Fruit fly (Drosophila melanogaster): ENCODE data around the gene Ski6.

Gene Ski6

dm6 chr2L:13191894-13192293, 30.3 kb downstream of the Ski6 start, which contains the start of the genes CG16974 and Edem2 (continued):
- TF ChIP-seq pho (GFP tag; optimal IDR thresholded peaks at IDR 0.05) (peak; percentile 41), CG7357 (GFP tag; IDR thresholded peaks at IDR 0.05) (peak; percentile 46; the same call in 1 of the 3 replicates), Dbx (GFP tag; IDR thresholded peaks at IDR 0.05) (peak; percentile 59; the same call in 2 of the 3 replicates), CG32767 (GFP tag; IDR thresholded peaks at IDR 0.05) (peak; percentile 71), CG8089 (GFP tag; optimal IDR thresholded peaks at IDR 0.05) (no peak), gsb (GFP tag; IDR thresholded peaks at IDR 0.05) (no peak), CG30431 (GFP tag; optimal IDR thresholded peaks at IDR 0.05) (peak; percentile 4), vfl (GFP tag; optimal IDR thresholded peaks at IDR 0.05) (peak; percentile 70), Vsx1 (GFP tag; optimal IDR thresholded peaks at IDR 0.05) (no peak), CG13424 (tag; optimal IDR thresholded peaks at IDR 0.05) (peak; percentile 73), Optix (GFP tag; IDR thresholded peaks at IDR 0.05) (peak; percentile 61; the same call in 1 of the 3 replicates), Hmx (GFP tag; optimal IDR thresholded peaks at IDR 0.05) (no peak), Aef1 (GFP tag; IDR thresholded peaks at IDR 0.05) (peak; percentile 70), CG3163 (GFP tag; optimal IDR thresholded peaks at IDR 0.05) (no peak), cad (GFP tag; optimal IDR thresholded peaks at IDR 0.05) (no peak), repo (GFP tag; optimal IDR thresholded peaks at IDR 0.05) (no peak), ab (GFP tag; optimal IDR thresholded peaks at IDR 0.05) (no peak), bcd (GFP tag; optimal IDR thresholded peaks at IDR 0.05) (peak; percentile 70), nmo (GFP tag; optimal IDR thresholded peaks at IDR 0.05) (peak; percentile 84), gfzf (GFP tag; optimal IDR thresholded peaks at IDR 0.05) (peak; percentile 73), Hr3 (GFP tag; optimal IDR thresholded peaks at IDR 0.05) (peak; percentile 78), MTF-1 (GFP tag; optimal IDR thresholded peaks at IDR 0.05; ENCODE audit: borderline replicate concordance) (no peak), B-H1 (GFP tag; IDR thresholded peaks at IDR 0.05) (peak; percentile 59), CTCF (GFP tag; optimal IDR thresholded peaks at IDR 0.05) (no peak), Pdp1 (GFP tag; optimal IDR thresholded peaks at IDR 0.05) (peak in 1 of 2 experiments; percentile 39), nerfin-1 (tag; optimal IDR thresholded peaks at IDR 0.05) (no peak), stwl (tag; optimal IDR thresholded peaks at IDR 0.05) (peak; percentile 88), esg (GFP tag; conservative IDR thresholded peaks at IDR 0.05) (peak; percentile 65), Camta (GFP tag; optimal IDR thresholded peaks at IDR 0.05) (peak; percentile 14), Nf-YB (GFP tag; optimal IDR thresholded peaks at IDR 0.05) (peak; percentile 40), CG14441 (GFP tag; IDR thresholded peaks at IDR 0.05) (peak; percentile 81), CG18011 (GFP tag; optimal IDR thresholded peaks at IDR 0.05) (peak; percentile 61), fru (optimal IDR thresholded peaks at IDR 0.05) (no peak), dan (GFP tag; IDR thresholded peaks at IDR 0.05) (no peak), CG15514 (GFP tag; optimal IDR thresholded peaks at IDR 0.05) (no peak), CG14860 (GFP tag; IDR thresholded peaks at IDR 0.05; ENCODE audit: partially characterized antibody) (no peak), Oli (tag; optimal IDR thresholded peaks at IDR 0.05) (no peak), Nf-YC (tag; optimal IDR thresholded peaks at IDR 0.05) (peak; percentile 74), az2 (GFP tag; optimal IDR thresholded peaks at IDR 0.05) (peak; percentile 79), Gug (GFP tag; IDR thresholded peaks at IDR 0.05) (peak; percentile 84), gem (tag; optimal IDR thresholded peaks at IDR 0.05) (no peak), Xrp1 (GFP tag; IDR thresholded peaks at IDR 0.05) (peak; percentile 85), sqz (GFP tag; optimal IDR thresholded peaks at IDR 0.05) (no peak), CG9797 (GFP tag; optimal IDR thresholded peaks at IDR 0.05) (peak; percentile 96), hkb (optimal IDR thresholded peaks at IDR 0.05) (no peak), hkb (GFP tag; IDR thresholded peaks at IDR 0.05) (peak; percentile 69), Med (GFP tag) (peak; percentile 89), CG16815 (GFP tag; optimal IDR thresholded peaks at IDR 0.05) (peak; percentile 57), HLH54F (GFP tag; optimal IDR thresholded peaks at IDR 0.05) (peak; percentile 12), CG3995 (GFP tag; optimal IDR thresholded peaks at IDR 0.05) (peak; percentile 60), twi (tag; optimal IDR thresholded peaks at IDR 0.05) (no peak), CG5953 (GFP tag; IDR thresholded peaks at IDR 0.05) (peak; percentile 42; the same call in 1 of the 2 replicates), btn (GFP tag; optimal IDR thresholded peaks at IDR 0.05) (no peak)

Data from whole organism, embryonic.